Fruit fly (Drosophila melanogaster) whole organism, prepupa: Measurements from ENCODE around the gene CG6048.

ENCODE experiments used
- CG10669 ChIP-seq: fragments of 200-800 bp; sonication (Bioruptor generic); optimal IDR thresholded peaks from 3 replicates; lab custom pipeline; 2018; ENCODE audit warnings: missing biosample characterization, mild to moderate bottlenecking, missing genetic modification characterization, moderate library complexity
- CG3032 ChIP-seq: fragments of 200-800 bp; optimal IDR thresholded peaks from 2 replicates; lab custom pipeline; 2019; ENCODE audit warnings: missing biosample characterization, mild to moderate bottlenecking, missing genetic modification characterization, moderate library complexity
- CG34406 ChIP-seq: fragments of 200-800 bp; sonication (Bioruptor generic); optimal IDR thresholded peaks from 3 replicates; lab custom pipeline; 2016; ENCODE audit warnings: missing biosample characterization, missing genetic modification characterization
- CG6792 ChIP-seq: fragments of 200-800 bp; sonication (Bioruptor generic); optimal IDR thresholded peaks from 3 replicates; lab custom pipeline; 2016; ENCODE audit warnings: missing biosample characterization, missing genetic modification characterization
- CG6808 ChIP-seq: fragments of 200-800 bp; sonication (Bioruptor generic); optimal IDR thresholded peaks from 3 replicates; lab custom pipeline; 2017; ENCODE audit warnings: missing biosample characterization, missing genetic modification characterization, mild to moderate bottlenecking, moderate library complexity, missing genetic modification reagents
- Gug ChIP-seq: fragments of 200-800 bp; sonication (Bioruptor generic); IDR thresholded peaks from 2 replicates; pipeline ENCODE4 v1.3.6; 2022; ENCODE audit warnings: missing biosample characterization, missing genetic modification characterization
- Sox102F ChIP-seq: fragments of 200-800 bp; sonication (Bioruptor generic); optimal IDR thresholded peaks from 2 replicates; lab custom pipeline; 2016; ENCODE audit warnings: missing biosample characterization, mild to moderate bottlenecking, missing genetic modification characterization
- dac ChIP-seq: fragments of 200-800 bp; sonication (Bioruptor generic); optimal IDR thresholded peaks from 2 replicates; lab custom pipeline; 2017; ENCODE audit warnings: missing biosample characterization, mild to moderate bottlenecking, missing genetic modification characterization

dm6 chrX:5981410-5981809 is 29.0 kb downstream of the CG6048 start:
- TF ChIP-seq CG10669 (no peak), dac (no peak), Gug (GFP tag; lab: Robert Waterston, UW) (no peak), CG3032 (tag; lab: Kevin White, UChicago) (no peak), CG6808 (GFP tag; lab: Kevin White, UChicago) (no peak), Sox102F (GFP tag; lab: Kevin White, UChicago) (no peak), CG34406 (GFP tag; lab: Kevin White, UChicago) (no peak), CG6792 (GFP tag; lab: Kevin White, UChicago) (no peak)
